Worm (Caenorhabditis elegans): ENCODE measurements around the gene pgp-5.

- no peak for TF ChIP-seq K02D7.2 (tag; optimal IDR thresholded peaks at IDR 0.05)
- no peak for TF ChIP-seq pag-3 (tag; optimal IDR thresholded peaks at IDR 0.05; ENCODE audit: borderline replicate concordance)
- no peak for TF ChIP-seq sox-4 (tag; optimal IDR thresholded peaks at IDR 0.05)
These were observed 5.2 kb upstream of the pgp-5 start, which contains the start of gene pgp-8 for ce11 chrX:10864322-10864721.
